Fruit fly (Drosophila melanogaster) whole organism, embryonic: Measurements from ENCODE around the gene Tango2.

ENCODE experiments used
- Antp ChIP-seq: fragments of 200-800 bp; sonication (Bioruptor generic); optimal IDR thresholded peaks from 3 replicates; lab custom pipeline; 2016; ENCODE audit warnings: missing biosample characterization, missing genetic modification characterization
- Atf3 ChIP-seq: fragments of 200-800 bp; sonication (Bioruptor generic); optimal IDR thresholded peaks from 3 replicates; lab custom pipeline; 2016; ENCODE audit warnings: missing biosample characterization, missing genetic modification characterization
- B-H1 ChIP-seq: fragments of 200-800 bp; sonication (Bioruptor generic); IDR thresholded peaks from 3 replicates; pipeline ENCODE4 v1.3.6; 2022; ENCODE audit warnings: missing biosample characterization, missing genetic modification characterization
- Blimp-1 ChIP-seq: fragments of 200-800 bp; sonication (Bioruptor generic); optimal IDR thresholded peaks from 3 replicates; lab custom pipeline; 2018; ENCODE audit warnings: missing biosample characterization, missing genetic modification characterization, mild to moderate bottlenecking, moderate library complexity, missing genetic modification reagents
- CG11085 ChIP-seq: fragments of 200-800 bp; sonication (Bioruptor generic); IDR thresholded peaks from 2 replicates; pipeline ENCODE4 v1.3.6; 2022; ENCODE audit warnings: missing biosample characterization, missing genetic modification characterization
- CG1602 ChIP-seq: fragments of 200-800 bp; sonication (Bioruptor generic); optimal IDR thresholded peaks from 3 replicates; lab custom pipeline; 2016; ENCODE audit warnings: missing biosample characterization, missing genetic modification characterization
- CG2129 ChIP-seq: fragments of 200-800 bp; sonication (Bioruptor generic); IDR thresholded peaks from 2 replicates; pipeline ENCODE4 v1.3.6; 2022; ENCODE audit warnings: missing biosample characterization, missing genetic modification characterization; ENCODE audit not compliant: partially characterized antibody
- CG3065 ChIP-seq: fragments of 200-800 bp; sonication (Bioruptor generic); optimal IDR thresholded peaks from 2 replicates; lab custom pipeline; 2016; ENCODE audit warnings: missing biosample characterization, missing genetic modification characterization
- CG31365 ChIP-seq: fragments of 200-800 bp; sonication (Bioruptor generic); optimal IDR thresholded peaks from 2 replicates; lab custom pipeline; 2018; ENCODE audit warnings: missing biosample characterization, mild to moderate bottlenecking, missing genetic modification characterization
- CG32772 ChIP-seq: fragments of 200-800 bp; sonication (Bioruptor generic); IDR thresholded peaks from 2 replicates; pipeline ENCODE4 v1.3.6; 2022; ENCODE audit warnings: missing biosample characterization, missing genetic modification characterization
- CG3838 ChIP-seq: fragments of 200-800 bp; sonication (Bioruptor generic); optimal IDR thresholded peaks from 3 replicates; lab custom pipeline; 2016; ENCODE audit warnings: missing biosample characterization, missing genetic modification characterization
- CG4360 ChIP-seq: fragments of 200-800 bp; sonication (Bioruptor generic); IDR thresholded peaks from 2 replicates; pipeline ENCODE4 v1.3.6; 2022; ENCODE audit warnings: missing biosample characterization, missing genetic modification characterization
- CG6175 ChIP-seq: fragments of 200-800 bp; sonication (Bioruptor generic); IDR thresholded peaks from 3 replicates; pipeline ENCODE4 v1.3.6; 2022; ENCODE audit warnings: missing biosample characterization, missing genetic modification characterization
- CG7839 ChIP-seq: fragments of 200-800 bp; sonication (Bioruptor generic); optimal IDR thresholded peaks from 3 replicates; lab custom pipeline; 2018; ENCODE audit warnings: missing biosample characterization, mild to moderate bottlenecking, missing genetic modification characterization, moderate library complexity
- CG7987 ChIP-seq: fragments of 200-800 bp; sonication (Bioruptor generic); optimal IDR thresholded peaks from 2 replicates; lab custom pipeline; 2018; ENCODE audit warnings: missing biosample characterization, mild to moderate bottlenecking, missing genetic modification characterization, moderate library complexity
- CTCF ChIP-seq: fragments of 200-800 bp; sonication (Bioruptor generic); optimal IDR thresholded peaks from 2 replicates; lab custom pipeline; 2017; ENCODE audit warnings: missing biosample characterization, mild to moderate bottlenecking, missing genetic modification characterization, moderate library complexity
- Dbx ChIP-seq: fragments of 200-800 bp; sonication (Bioruptor generic); IDR thresholded peaks from 3 replicates; pipeline ENCODE4 v1.3.6; 2022; ENCODE audit warnings: missing biosample characterization, missing genetic modification characterization
- Dip3 ChIP-seq: fragments of 200-800 bp; sonication (Bioruptor generic); optimal IDR thresholded peaks from 3 replicates; lab custom pipeline; 2016; ENCODE audit warnings: missing biosample characterization, missing genetic modification characterization
- E2f1 ChIP-seq: fragments of 200-800 bp; sonication (Bioruptor generic); IDR thresholded peaks from 2 replicates; pipeline ENCODE4 v1.3.6; 2022; ENCODE audit warnings: missing biosample characterization, missing genetic modification characterization
- Fer2 ChIP-seq: fragments of 200-800 bp; sonication (Bioruptor generic); optimal IDR thresholded peaks from 2 replicates; lab custom pipeline; 2018; ENCODE audit warnings: missing biosample characterization, mild to moderate bottlenecking, missing genetic modification characterization, moderate library complexity
- HHEX ChIP-seq: fragments of 200-800 bp; sonication (Bioruptor generic); optimal IDR thresholded peaks from 3 replicates; lab custom pipeline; 2017; ENCODE audit warnings: missing biosample characterization, mild to moderate bottlenecking, missing genetic modification characterization, missing genetic modification reagents
- HmgD ChIP-seq: fragments of 200-800 bp; sonication (Bioruptor generic); optimal IDR thresholded peaks from 3 replicates; lab custom pipeline; 2016; ENCODE audit warnings: missing biosample characterization, missing genetic modification characterization
- Hr3 ChIP-seq: fragments of 200-800 bp; sonication (Bioruptor generic); optimal IDR thresholded peaks from 3 replicates; lab custom pipeline; 2016; ENCODE audit warnings: missing biosample characterization, missing genetic modification characterization
- MTF-1 ChIP-seq: fragments of 200-800 bp; sonication (Bioruptor generic); optimal IDR thresholded peaks from 2 replicates; lab custom pipeline; 2018; ENCODE audit warnings: missing biosample characterization, mild to moderate bottlenecking, missing genetic modification characterization, borderline replicate concordance
- Neu2 ChIP-seq: fragments of 200-800 bp; sonication (Bioruptor generic); optimal IDR thresholded peaks from 3 replicates; lab custom pipeline; 2016; ENCODE audit warnings: missing biosample characterization, missing genetic modification characterization, borderline replicate concordance
- Pdp1 ChIP-seq, 2 experiments: fragments of 200-800 bp; sonication (Bioruptor generic); optimal IDR thresholded peaks; 3 replicates each; lab custom pipeline; 2016; ENCODE audit warnings: missing biosample characterization in 2 of 2, missing genetic modification characterization in 2 of 2, mild to moderate bottlenecking in 1 of 2, moderate library complexity in 1 of 2
- Sry-β ChIP-seq: fragments of 200-800 bp; sonication (Bioruptor generic); optimal IDR thresholded peaks from 2 replicates; lab custom pipeline; 2018; ENCODE audit warnings: missing biosample characterization, mild to moderate bottlenecking, missing genetic modification characterization, moderate library complexity
- Sry-δ ChIP-seq: fragments of 200-800 bp; sonication (Bioruptor generic); optimal IDR thresholded peaks from 2 replicates; lab custom pipeline; 2016; ENCODE audit warnings: missing biosample characterization, missing genetic modification characterization
- Taf1 ChIP-seq: fragments of 200-800 bp; sonication (Bioruptor generic); IDR thresholded peaks from 2 replicates; pipeline ENCODE4 v1.3.6; 2022; ENCODE audit warnings: missing biosample characterization, missing genetic modification characterization
- Usf ChIP-seq: fragments of 200-800 bp; sonication (Bioruptor generic); optimal IDR thresholded peaks from 2 replicates; lab custom pipeline; 2017; ENCODE audit warnings: missing genotype, missing biosample characterization, missing genetic modification characterization
- al ChIP-seq: fragments of 200-800 bp; sonication (Bioruptor generic); IDR thresholded peaks from 2 replicates; pipeline ENCODE4 v1.3.6; 2022; ENCODE audit warnings: missing biosample characterization, missing genetic modification characterization
- ase ChIP-seq: fragments of 200-800 bp; sonication (Bioruptor generic); IDR thresholded peaks from 3 replicates; pipeline ENCODE4 v1.3.6; 2022; ENCODE audit warnings: missing biosample characterization, missing genetic modification characterization
- ato ChIP-seq: fragments of 200-800 bp; sonication (Bioruptor generic); IDR thresholded peaks from 2 replicates; pipeline ENCODE4 v1.3.6; 2022; ENCODE audit warnings: missing biosample characterization, missing genetic modification characterization; ENCODE audit not compliant: partially characterized antibody
- bab2 ChIP-seq: fragments of 200-800 bp; sonication (Bioruptor generic); optimal IDR thresholded peaks from 2 replicates; lab custom pipeline; 2016; ENCODE audit warnings: missing biosample characterization, missing genetic modification characterization
- da ChIP-seq: fragments of 200-800 bp; sonication (Bioruptor generic); optimal IDR thresholded peaks from 2 replicates; lab custom pipeline; 2016; ENCODE audit warnings: missing biosample characterization, missing genetic modification characterization
- emc ChIP-seq: fragments of 200-800 bp; sonication (Bioruptor generic); optimal IDR thresholded peaks from 2 replicates; lab custom pipeline; 2016; ENCODE audit warnings: missing biosample characterization, missing genetic modification characterization
- ftz-f1 ChIP-seq: fragments of 200-800 bp; sonication (Bioruptor generic); optimal IDR thresholded peaks from 2 replicates; lab custom pipeline; 2016; ENCODE audit warnings: missing biosample characterization, missing genetic modification characterization
- gfzf ChIP-seq: fragments of 200-800 bp; sonication (Bioruptor generic); optimal IDR thresholded peaks from 2 replicates; lab custom pipeline; 2016; ENCODE audit warnings: missing biosample characterization, mild to moderate bottlenecking, missing genetic modification characterization, moderate library complexity
- gro ChIP-seq: fragments of 200-800 bp; sonication (Bioruptor generic); optimal IDR thresholded peaks from 2 replicates; lab custom pipeline; 2016; ENCODE audit warnings: missing biosample characterization, missing genetic modification characterization
- gsb ChIP-seq: fragments of 200-800 bp; sonication (Bioruptor generic); IDR thresholded peaks from 2 replicates; pipeline ENCODE4 v1.3.6; 2022; ENCODE audit warnings: missing biosample characterization, missing genetic modification characterization
- jing ChIP-seq: fragments of 200-800 bp; sonication (Bioruptor generic); optimal IDR thresholded peaks from 2 replicates; lab custom pipeline; 2018; ENCODE audit warnings: missing biosample characterization, mild to moderate bottlenecking, missing genetic modification characterization
- lilli ChIP-seq: fragments of 200-800 bp; sonication (Bioruptor generic); optimal IDR thresholded peaks from 3 replicates; lab custom pipeline; 2016; ENCODE audit warnings: missing biosample characterization, missing genetic modification characterization
- otp ChIP-seq: fragments of 200-800 bp; sonication (Bioruptor generic); IDR thresholded peaks from 3 replicates; pipeline ENCODE4, ENCODE4 v1.3.6; 2022; ENCODE audit warnings: missing biosample characterization, missing genetic modification characterization
- pros ChIP-seq: fragments of 200-800 bp; sonication (Bioruptor generic); optimal IDR thresholded peaks from 3 replicates; lab custom pipeline; 2019; ENCODE audit warnings: missing biosample characterization, mild to moderate bottlenecking, missing genetic modification characterization, moderate library complexity
- salm ChIP-seq: fragments of 200-800 bp; sonication (Bioruptor generic); optimal IDR thresholded peaks from 2 replicates; lab custom pipeline; 2018; ENCODE audit warnings: missing biosample characterization, mild to moderate bottlenecking, missing genetic modification characterization
- sd ChIP-seq: fragments of 200-800 bp; sonication (Bioruptor generic); optimal IDR thresholded peaks from 3 replicates; lab custom pipeline; 2018; ENCODE audit warnings: missing biosample characterization, mild to moderate bottlenecking, missing genetic modification characterization, moderate library complexity
- sima ChIP-seq: fragments of 200-800 bp; sonication (Bioruptor generic); optimal IDR thresholded peaks from 2 replicates; lab custom pipeline; 2016; ENCODE audit warnings: missing biosample characterization, missing genetic modification characterization
- so ChIP-seq: fragments of 200-800 bp; sonication (Bioruptor generic); IDR thresholded peaks from 3 replicates; pipeline ENCODE4 v1.3.6; 2022; ENCODE audit warnings: missing biosample characterization, missing genetic modification characterization
- unc-4 ChIP-seq: fragments of 200-800 bp; sonication (Bioruptor generic); IDR thresholded peaks from 2 replicates; pipeline ENCODE4 v1.3.6; 2022; ENCODE audit warnings: missing biosample characterization, missing genetic modification characterization; ENCODE audit not compliant: partially characterized antibody
- vnd ChIP-seq: fragments of 200-800 bp; sonication (Bioruptor generic); IDR thresholded peaks from 3 replicates; pipeline ENCODE4 v1.3.6; 2022; ENCODE audit warnings: missing biosample characterization, missing genetic modification characterization; ENCODE audit not compliant: partially characterized antibody
- wor ChIP-seq: fragments of 200-800 bp; sonication (Bioruptor generic); IDR thresholded peaks from 2 replicates; pipeline ENCODE4 v1.3.6; 2022; ENCODE audit warnings: missing biosample characterization, missing genetic modification characterization
- zfh2 ChIP-seq: fragments of 200-800 bp; sonication (Bioruptor generic); optimal IDR thresholded peaks from 2 replicates; lab custom pipeline; 2016; ENCODE audit warnings: missing biosample characterization, missing genetic modification characterization

The Tango2 gene

dm6 chrX:13626579-13626894 lies 9.7 kb downstream of the Tango2 start (continued):
- TF ChIP-seq CG3065 (GFP tag; lab: Kevin White, UChicago) = no peak
- peak; percentile 67 for TF ChIP-seq Hr3 (GFP tag; lab: Kevin White, UChicago)
- 0 out of 3 replicates have a peak, but pooled peaks have one; percentile 31 for TF ChIP-seq CG6175 (GFP tag; lab: Robert Waterston, UW)
- TF ChIP-seq Taf1 (GFP tag; lab: Robert Waterston, UW) = peak; percentile 49; the same call in 1 of the 2 replicates
- peak; percentile 69 for TF ChIP-seq sd (tag; lab: Kevin White, UChicago)
- no peak for TF ChIP-seq Sry-β (GFP tag; lab: Kevin White, UChicago)
- TF ChIP-seq HmgD (GFP tag; lab: Kevin White, UChicago) = peak; percentile 73
- peak; percentile 64 for TF ChIP-seq salm (tag; lab: Kevin White, UChicago)
- peak; percentile 17 for TF ChIP-seq jing (GFP tag; lab: Kevin White, UChicago)
- no peak for TF ChIP-seq unc-4
- TF ChIP-seq bab2 (GFP tag; lab: Kevin White, UChicago) = peak; percentile 77
- peak; percentile 65; the same call in 2 of the 3 replicates for TF ChIP-seq Dbx (GFP tag; lab: Robert Waterston, UW)
- TF ChIP-seq CG11085 = peak; percentile 27; the same call in 1 of the 2 replicates
- no peak for TF ChIP-seq Neu2 (GFP tag; lab: Kevin White, UChicago)
- TF ChIP-seq Atf3 (GFP tag; lab: Kevin White, UChicago) = peak; percentile 52
- TF ChIP-seq Sry-δ (GFP tag; lab: Kevin White, UChicago) = peak; percentile 23
- TF ChIP-seq Antp (GFP tag; lab: Kevin White, UChicago) = peak; percentile 85
- no peak for TF ChIP-seq vnd (GFP tag; lab: Robert Waterston, UW)
- TF ChIP-seq wor (GFP tag; lab: Robert Waterston, UW) = peak; percentile 69
- peak; percentile 23 for TF ChIP-seq da (GFP tag; lab: Kevin White, UChicago)
- TF ChIP-seq CTCF (GFP tag; lab: Kevin White, UChicago) = no peak
- 0 out of 3 replicates have a peak, but pooled peaks have one; percentile 50 for TF ChIP-seq otp
- TF ChIP-seq gro (GFP tag; lab: Kevin White, UChicago) = peak; percentile 86
- peak; percentile 84 for TF ChIP-seq lilli (GFP tag; lab: Kevin White, UChicago)
- peak; percentile 28 for TF ChIP-seq Fer2 (tag; lab: Kevin White, UChicago)
- TF ChIP-seq CG7987 (GFP tag; lab: Kevin White, UChicago) = peak; percentile 72
- TF ChIP-seq ase (GFP tag; lab: Robert Waterston, UW) = 0 out of 3 replicates have a peak, but pooled peaks have one; percentile 60
- TF ChIP-seq Pdp1 (GFP tag; optimal IDR thresholded peaks at IDR 0.05; lab: Kevin White, UChicago) = peak; percentile 75 to 77
- TF ChIP-seq E2f1 (GFP tag; lab: Robert Waterston, UW) = peak; percentile 62
- TF ChIP-seq so (GFP tag; lab: Robert Waterston, UW) = peak; percentile 83
- no peak for TF ChIP-seq sima (GFP tag; lab: Kevin White, UChicago)
- TF ChIP-seq al = peak; percentile 67
- TF ChIP-seq HHEX (GFP tag; lab: Kevin White, UChicago) = peak; percentile 73
- peak; percentile 77 for TF ChIP-seq Dip3 (GFP tag; lab: Kevin White, UChicago)
- no peak for TF ChIP-seq pros (GFP tag; lab: Kevin White, UChicago)
- peak; percentile 12 for TF ChIP-seq CG3838 (GFP tag; lab: Kevin White, UChicago)
- TF ChIP-seq CG7839 (tag; lab: Kevin White, UChicago) = peak; percentile 82
- TF ChIP-seq MTF-1 = peak; percentile 26
- TF ChIP-seq ftz-f1 = peak; percentile 84
- peak; percentile 29 for TF ChIP-seq emc (GFP tag; lab: Kevin White, UChicago)
- TF ChIP-seq Usf (GFP tag; lab: Kevin White, UChicago) = no peak
- TF ChIP-seq gsb (GFP tag; lab: Robert Waterston, UW) = 0 out of 2 replicates have a peak, but pooled peaks have one; percentile 38
- peak; percentile 40 for TF ChIP-seq CG31365 (tag; lab: Kevin White, UChicago)
- TF ChIP-seq CG1602 (GFP tag; lab: Kevin White, UChicago) = peak; percentile 58
- no peak for TF ChIP-seq ato (GFP tag; lab: Robert Waterston, UW)
- no peak; the same call in 1 of the 2 replicates for TF ChIP-seq CG4360 (GFP tag; lab: Robert Waterston, UW)
- TF ChIP-seq gfzf (GFP tag; lab: Kevin White, UChicago) = no peak
- peak; percentile 78 for TF ChIP-seq zfh2 (GFP tag; lab: Kevin White, UChicago)
- peak; percentile 64 for TF ChIP-seq B-H1 (GFP tag; lab: Robert Waterston, UW)
- TF ChIP-seq CG2129 (GFP tag; lab: Robert Waterston, UW) = no peak
- peak; percentile 71 for TF ChIP-seq CG32772
- TF ChIP-seq Blimp-1 (GFP tag; lab: Kevin White, UChicago) = peak; percentile 70
